Fruit fly (Drosophila melanogaster) S2 (cell line): ENCODE results near the gene FoxK.

Source experiments
- CG8478 ChIP-seq: fragments of >200 bp; optimal IDR thresholded peaks from 2 replicates; lab custom pipeline; 2018
- CTCF ChIP-seq, 2 experiments: fragments of >200 bp; optimal IDR thresholded peaks; 2 replicates each; lab custom pipeline; 2018

DNA sequence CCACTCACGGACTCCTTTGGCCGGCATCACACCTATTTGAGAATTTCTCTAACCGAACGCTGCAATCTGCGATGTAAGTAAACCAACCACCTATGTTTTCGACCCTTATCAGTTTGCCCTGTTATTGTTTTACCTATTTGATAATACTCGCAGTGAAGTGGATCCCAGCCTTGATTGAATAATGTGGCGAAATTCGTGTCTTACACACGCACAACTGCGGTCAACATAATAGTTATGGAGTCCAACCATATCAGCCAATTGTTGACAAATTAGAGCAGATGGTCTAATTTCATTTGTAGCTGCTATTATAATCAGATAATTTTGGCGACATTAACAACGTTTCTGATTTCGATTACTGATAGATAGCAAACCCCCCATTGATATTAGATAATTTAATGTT, 49.5 kb downstream of the FoxK start:
- TF ChIP-seq CTCF (optimal IDR thresholded peaks at IDR 0.05; lab: Kevin White, UChicago): no peak
- TF ChIP-seq CG8478: no peak
